Fruit fly (Drosophila melanogaster) whole organism, embryonic: ENCODE results near the gene Peritrophin-A.

ENCODE experiments used
- Ada2b ChIP-seq: fragments of 200-800 bp; sonication (Bioruptor generic); IDR thresholded peaks from 2 replicates; pipeline ENCODE4 v1.3.6; 2022; ENCODE audit warnings: missing biosample characterization, missing genetic modification characterization
- BEAF-32 ChIP-seq: fragments of 200-800 bp; sonication (Bioruptor generic); optimal IDR thresholded peaks from 3 replicates; lab custom pipeline; 2017; ENCODE audit warnings: missing biosample characterization, missing genetic modification characterization, mild to moderate bottlenecking, moderate library complexity, missing genetic modification reagents
- Bgb ChIP-seq: fragments of 200-800 bp; sonication (Bioruptor generic); IDR thresholded peaks from 2 replicates; pipeline ENCODE4 v1.3.6; 2022; ENCODE audit warnings: missing biosample characterization, missing genetic modification characterization; ENCODE audit not compliant: partially characterized antibody
- CG10321 ChIP-seq: fragments of 200-800 bp; sonication (Bioruptor generic); IDR thresholded peaks from 2 replicates; pipeline ENCODE4 v1.3.6; 2022; ENCODE audit warnings: missing biosample characterization, missing genetic modification characterization
- CG11504 ChIP-seq: fragments of 200-800 bp; sonication (Bioruptor generic); optimal IDR thresholded peaks from 3 replicates; lab custom pipeline; 2019; ENCODE audit warnings: missing biosample characterization, mild to moderate bottlenecking, missing genetic modification characterization, moderate library complexity
- CG12391 ChIP-seq: fragments of 200-800 bp; sonication (Bioruptor generic); optimal IDR thresholded peaks from 3 replicates; lab custom pipeline; 2018; ENCODE audit warnings: missing biosample characterization, mild to moderate bottlenecking, missing genetic modification characterization, moderate library complexity
- CG13775 ChIP-seq: fragments of 200-800 bp; sonication (Bioruptor generic); optimal IDR thresholded peaks from 3 replicates; lab custom pipeline; 2017; ENCODE audit warnings: missing biosample characterization, mild to moderate bottlenecking, missing genetic modification characterization
- CG15073 ChIP-seq: fragments of 200-800 bp; sonication (Bioruptor generic); optimal IDR thresholded peaks from 2 replicates; lab custom pipeline; 2016; ENCODE audit warnings: missing biosample characterization, missing genetic modification characterization
- CG2116 ChIP-seq: fragments of 200-800 bp; sonication (Bioruptor generic); optimal IDR thresholded peaks from 3 replicates; lab custom pipeline; 2018; ENCODE audit warnings: missing biosample characterization, mild to moderate bottlenecking, missing genetic modification characterization
- CG2129 ChIP-seq: fragments of 200-800 bp; sonication (Bioruptor generic); IDR thresholded peaks from 2 replicates; pipeline ENCODE4 v1.3.6; 2022; ENCODE audit warnings: missing biosample characterization, missing genetic modification characterization; ENCODE audit not compliant: partially characterized antibody
- CG31365 ChIP-seq: fragments of 200-800 bp; sonication (Bioruptor generic); optimal IDR thresholded peaks from 2 replicates; lab custom pipeline; 2018; ENCODE audit warnings: missing biosample characterization, mild to moderate bottlenecking, missing genetic modification characterization
- CG3995 ChIP-seq: fragments of 200-800 bp; sonication (Bioruptor generic); optimal IDR thresholded peaks from 3 replicates; lab custom pipeline; 2016; ENCODE audit warnings: missing biosample characterization, missing genetic modification characterization
- CG4424 ChIP-seq: fragments of 200-800 bp; sonication (Bioruptor generic); optimal IDR thresholded peaks from 3 replicates; lab custom pipeline; 2016; ENCODE audit warnings: missing biosample characterization, missing genetic modification characterization
- CG6791 ChIP-seq: fragments of 200-800 bp; sonication (Bioruptor generic); IDR thresholded peaks from 3 replicates; pipeline ENCODE4 v1.3.6; 2022; ENCODE audit warnings: missing biosample characterization, missing genetic modification characterization; ENCODE audit not compliant: partially characterized antibody
- CG7839 ChIP-seq: fragments of 200-800 bp; sonication (Bioruptor generic); optimal IDR thresholded peaks from 3 replicates; lab custom pipeline; 2018; ENCODE audit warnings: missing biosample characterization, mild to moderate bottlenecking, missing genetic modification characterization, moderate library complexity
- CG9797 ChIP-seq: fragments of 200-800 bp; sonication (Bioruptor generic); optimal IDR thresholded peaks from 3 replicates; lab custom pipeline; 2018; ENCODE audit warnings: missing biosample characterization, mild to moderate bottlenecking, missing genetic modification characterization
- CoRest ChIP-seq: fragments of 200-800 bp; sonication (Bioruptor generic); optimal IDR thresholded peaks from 3 replicates; lab custom pipeline; 2018; ENCODE audit warnings: missing biosample characterization, mild to moderate bottlenecking, missing genetic modification characterization, moderate library complexity
- CrebB ChIP-seq: fragments of 200-800 bp; sonication (Bioruptor generic); optimal IDR thresholded peaks from 3 replicates; lab custom pipeline; 2018; ENCODE audit warnings: missing biosample characterization, mild to moderate bottlenecking, missing genetic modification characterization
- Dref ChIP-seq: fragments of 200-800 bp; sonication (Bioruptor generic); IDR thresholded peaks from 2 replicates; pipeline ENCODE4 v1.3.6; 2022; ENCODE audit warnings: missing biosample characterization, missing genetic modification characterization
- HLHmδ ChIP-seq: fragments of 200-800 bp; sonication (Bioruptor generic); optimal IDR thresholded peaks from 2 replicates; lab custom pipeline; 2018; ENCODE audit warnings: missing biosample characterization, mild to moderate bottlenecking, missing genetic modification characterization, moderate library complexity
- Mad ChIP-seq: fragments of 200-800 bp; sonication (Bioruptor generic); optimal IDR thresholded peaks from 2 replicates; lab custom pipeline; 2016; ENCODE audit warnings: missing biosample characterization, missing genetic modification characterization
- Max ChIP-seq: fragments of 200-800 bp; sonication (Bioruptor generic); optimal IDR thresholded peaks from 2 replicates; lab custom pipeline; 2016; ENCODE audit warnings: missing biosample characterization, mild to moderate bottlenecking, missing genetic modification characterization
- Myb ChIP-seq: fragments of 200-800 bp; sonication (Bioruptor generic); optimal IDR thresholded peaks from 2 replicates; lab custom pipeline; 2016; ENCODE audit warnings: missing biosample characterization, missing genetic modification characterization
- Opbp ChIP-seq: fragments of 200-800 bp; sonication (Bioruptor generic); IDR thresholded peaks from 3 replicates; pipeline ENCODE4 v1.3.6; 2022; ENCODE audit warnings: missing biosample characterization, missing genetic modification characterization; ENCODE audit not compliant: partially characterized antibody
- PHDP ChIP-seq: fragments of 200-800 bp; sonication (Bioruptor generic); optimal IDR thresholded peaks from 3 replicates; lab custom pipeline; 2018; ENCODE audit warnings: missing biosample characterization, mild to moderate bottlenecking, missing genetic modification characterization, moderate library complexity
- Pdp1 ChIP-seq, 2 experiments: fragments of 200-800 bp; sonication (Bioruptor generic); optimal IDR thresholded peaks; 3 replicates each; lab custom pipeline; 2016; ENCODE audit warnings: missing biosample characterization in 2 of 2, missing genetic modification characterization in 2 of 2, mild to moderate bottlenecking in 1 of 2, moderate library complexity in 1 of 2
- Sry-δ ChIP-seq: fragments of 200-800 bp; sonication (Bioruptor generic); optimal IDR thresholded peaks from 2 replicates; lab custom pipeline; 2016; ENCODE audit warnings: missing biosample characterization, missing genetic modification characterization
- Tbp ChIP-seq: fragments of >200 bp; optimal IDR thresholded peaks from 2 replicates; lab custom pipeline; 2018; ENCODE audit warnings: missing biosample characterization, missing genetic modification characterization
- Trl ChIP-seq, 3 experiments: fragments of >200 bp in 2 of 3; fragments of 200-800 bp in 1 of 3; sonication (Bioruptor generic) in 1 of 3; optimal IDR thresholded peaks; 2 replicates in 1 of 3; 3 replicates in 2 of 3; lab custom pipeline; 2016 to 2017; ENCODE audit warnings: missing biosample characterization in 1 of 3, missing genetic modification characterization in 1 of 3
- bowl ChIP-seq: fragments of 200-800 bp; sonication (Bioruptor generic); IDR thresholded peaks from 2 replicates; pipeline ENCODE4 v1.3.6; 2022; ENCODE audit warnings: missing biosample characterization, missing genetic modification characterization
- bsh ChIP-seq, 2 experiments: fragments of 200-800 bp; sonication (Bioruptor generic); optimal IDR thresholded peaks; 2 replicates each; lab custom pipeline; 2017 to 2018; ENCODE audit warnings: mild to moderate bottlenecking in 2 of 2, missing biosample characterization in 2 of 2, missing genetic modification characterization in 2 of 2, moderate library complexity in 1 of 2
- chinmo ChIP-seq: fragments of 200-800 bp; sonication (Bioruptor generic); IDR thresholded peaks from 4 replicates; pipeline ENCODE4 v1.3.6; 2022; ENCODE audit warnings: missing biosample characterization, missing genetic modification characterization; ENCODE audit not compliant: partially characterized antibody
- crol ChIP-seq: fragments of 200-800 bp; sonication (Bioruptor generic); IDR thresholded peaks from 2 replicates; pipeline ENCODE4 v1.3.6; 2022; ENCODE audit warnings: missing biosample characterization, missing genetic modification characterization
- disco-r ChIP-seq: fragments of 200-800 bp; sonication (Bioruptor generic); optimal IDR thresholded peaks from 2 replicates; lab custom pipeline; 2016; ENCODE audit warnings: missing biosample characterization, missing genetic modification characterization
- ftz-f1 ChIP-seq: fragments of 200-800 bp; sonication (Bioruptor generic); optimal IDR thresholded peaks from 2 replicates; lab custom pipeline; 2016; ENCODE audit warnings: missing biosample characterization, missing genetic modification characterization
- gt ChIP-seq: fragments of 200-800 bp; sonication (Bioruptor generic); IDR thresholded peaks from 2 replicates; pipeline ENCODE4 v1.3.6; 2022; ENCODE audit warnings: missing biosample characterization, missing genetic modification characterization
- inv ChIP-seq: fragments of 200-800 bp; sonication (Bioruptor generic); IDR thresholded peaks from 2 replicates; pipeline ENCODE4 v1.3.6; 2022; ENCODE audit warnings: missing biosample characterization, missing genetic modification characterization; ENCODE audit not compliant: partially characterized antibody
- lab ChIP-seq: fragments of 200-800 bp; sonication (Bioruptor generic); optimal IDR thresholded peaks from 3 replicates; lab custom pipeline; 2017; ENCODE audit warnings: missing biosample characterization, missing genetic modification characterization, mild to moderate bottlenecking, moderate library complexity, missing genetic modification reagents
- mam ChIP-seq: fragments of 200-800 bp; sonication (Bioruptor generic); optimal IDR thresholded peaks from 3 replicates; lab custom pipeline; 2016; ENCODE audit warnings: missing biosample characterization, missing genetic modification characterization
- org-1 ChIP-seq: fragments of 200-800 bp; sonication (Bioruptor generic); optimal IDR thresholded peaks from 2 replicates; lab custom pipeline; 2017; ENCODE audit warnings: missing biosample characterization, missing genetic modification characterization
- pan ChIP-seq, 4 experiments: fragments of >200 bp in 3 of 4; fragments of 200-800 bp in 1 of 4; sonication (Bioruptor generic) in 1 of 4; optimal IDR thresholded peaks in 3 of 4; IDR thresholded peaks in 1 of 4; 2 replicates each; pipeline versions ENCODE4 v1.3.6 to Lab custom; 2017 to 2022; ENCODE audit warnings: missing biosample characterization in 2 of 4, missing genetic modification characterization in 2 of 4, mixed read lengths in 1 of 4
- phol ChIP-seq: fragments of 200-800 bp; sonication (Bioruptor generic); optimal IDR thresholded peaks from 3 replicates; lab custom pipeline; 2018; ENCODE audit warnings: missing biosample characterization, mild to moderate bottlenecking, missing genetic modification characterization, moderate library complexity
- row ChIP-seq: fragments of 200-800 bp; sonication (Bioruptor generic); IDR thresholded peaks from 3 replicates; pipeline ENCODE4 v1.3.6; 2022; ENCODE audit warnings: missing biosample characterization, missing genetic modification characterization
- sd ChIP-seq: fragments of 200-800 bp; sonication (Bioruptor generic); optimal IDR thresholded peaks from 3 replicates; lab custom pipeline; 2018; ENCODE audit warnings: missing biosample characterization, mild to moderate bottlenecking, missing genetic modification characterization, moderate library complexity
- sens ChIP-seq: fragments of 200-800 bp; sonication (Bioruptor generic); peaks from one replicate; lab custom pipeline; 2016; ENCODE audit warnings: missing biosample characterization, missing genetic modification characterization
- sens-2 ChIP-seq: fragments of 200-800 bp; sonication (Bioruptor generic); IDR thresholded peaks from 2 replicates; pipeline ENCODE4 v1.3.6; 2022; ENCODE audit warnings: missing biosample characterization, missing genetic modification characterization
- tll ChIP-seq, 2 experiments: fragments of 200-800 bp in 1 of 2; fragments of >200 bp in 1 of 2; sonication (Bioruptor generic) in 1 of 2; optimal IDR thresholded peaks; 2 replicates each; lab custom pipeline; 2017 to 2019; ENCODE audit warnings: missing biosample characterization in 2 of 2, missing genetic modification characterization in 2 of 2, mild to moderate bottlenecking in 1 of 2, moderate library complexity in 1 of 2
- trem ChIP-seq: fragments of 200-800 bp; optimal IDR thresholded peaks from 3 replicates; lab custom pipeline; 2019; ENCODE audit warnings: missing biosample characterization, mild to moderate bottlenecking, missing genetic modification characterization, moderate library complexity

Gene Peritrophin-A

dm6 chrX:20251069-20251468 lies 6.6 kb downstream of the Peritrophin-A start, which contains the start of the genes CG17068 and Rab10 (continued):
- TF ChIP-seq CG10321 (GFP tag; lab: Robert Waterston, UW) (no peak), bsh (GFP tag; optimal IDR thresholded peaks at IDR 0.05; lab: Kevin White, UChicago) (no peak), bowl (GFP tag; lab: Robert Waterston, UW) (no peak), Pdp1 (GFP tag; optimal IDR thresholded peaks at IDR 0.05; lab: Kevin White, UChicago) (peak in 1 of 2 experiments; percentile 41), CG4424 (GFP tag; lab: Kevin White, UChicago) (peak; percentile 12), CG6791 (GFP tag; lab: Robert Waterston, UW) (peak; percentile 81), Bgb (GFP tag; lab: Robert Waterston, UW) (peak; percentile 88), ftz-f1 (no peak), disco-r (GFP tag; lab: Kevin White, UChicago) (no peak), CG2129 (GFP tag; lab: Robert Waterston, UW) (peak; percentile 93), Trl (optimal IDR thresholded peaks at IDR 0.05; lab: Kevin White, UChicago) (no peak), Trl (GFP tag; optimal IDR thresholded peaks at IDR 0.05; lab: Kevin White, UChicago) (peak; percentile 30), Sry-δ (peak; percentile 95), sens-2 (GFP tag; lab: Robert Waterston, UW) (no peak), Max (GFP tag; lab: Kevin White, UChicago) (peak; percentile 3), CG12391 (tag; lab: Kevin White, UChicago) (peak; percentile 31), inv (GFP tag; lab: Robert Waterston, UW) (peak; percentile 91), Tbp (no peak), tll (GFP tag; optimal IDR thresholded peaks at IDR 0.05; lab: Kevin White, UChicago) (peak in 1 of 2 experiments; percentile 8), PHDP (tag; lab: Kevin White, UChicago) (no peak), lab (GFP tag; lab: Kevin White, UChicago) (no peak), chinmo (GFP tag; lab: Robert Waterston, UW) (0 out of 4 replicates have a peak, but pooled peaks have one; percentile 53), sens (GFP tag; lab: Kevin White, UChicago) (peak; percentile 88), gt (GFP tag; lab: Robert Waterston, UW) (no peak), mam (GFP tag; lab: Kevin White, UChicago) (peak; percentile 32), CoRest (tag; lab: Kevin White, UChicago) (peak; percentile 7), trem (tag; lab: Kevin White, UChicago) (peak; percentile 76), pan (optimal IDR thresholded peaks at IDR 0.05; lab: Kevin White, UChicago) (no peak), pan (GFP tag; optimal IDR thresholded peaks at IDR 0.05 in 1 of 2, IDR thresholded peaks at IDR 0.05 in 1 of 2) (no peak), CG11504 (tag; lab: Kevin White, UChicago) (no peak), CG2116 (peak; percentile 81), Dref (peak; percentile 79), row (GFP tag; lab: Robert Waterston, UW) (peak; percentile 46; the same call in 2 of the 3 replicates), phol (peak; percentile 50), Ada2b (GFP tag; lab: Robert Waterston, UW) (no peak), BEAF-32 (GFP tag; lab: Kevin White, UChicago) (peak; percentile 95)

dm6 chrX:20251586-20252160 lies 7.2 kb downstream of the Peritrophin-A start:
- TF ChIP-seq CrebB = no peak
- no peak for TF ChIP-seq HLHmδ
- no peak for TF ChIP-seq org-1 (GFP tag; lab: Kevin White, UChicago)
- peak; percentile 94 for TF ChIP-seq CG31365 (tag; lab: Kevin White, UChicago)
- 0 out of 2 replicates have a peak, but pooled peaks have one; percentile 30 for TF ChIP-seq crol (GFP tag; lab: Robert Waterston, UW)
- TF ChIP-seq Opbp (GFP tag; lab: Robert Waterston, UW) = no peak
- TF ChIP-seq Mad = no peak
- no peak for TF ChIP-seq CG9797 (GFP tag; lab: Kevin White, UChicago)
- no peak for TF ChIP-seq CG15073 (GFP tag; lab: Kevin White, UChicago)
- TF ChIP-seq sd (tag; lab: Kevin White, UChicago) = peak; percentile 58
- no peak for TF ChIP-seq CG7839 (tag; lab: Kevin White, UChicago)
- TF ChIP-seq CG13775 (GFP tag; lab: Kevin White, UChicago) = no peak
- no peak for TF ChIP-seq CG3995
- TF ChIP-seq Myb = no peak
